Worm (Caenorhabditis elegans): Measurements from ENCODE around the gene fbxa-189.

- TF ChIP-seq rpc-1 (optimal IDR thresholded peaks at IDR 0.05) (no peak), rpc-1 (tag; optimal IDR thresholded peaks at IDR 0.05) (no peak), let-607 (tag; optimal IDR thresholded peaks at IDR 0.05) (no peak), atf-7 (tag; optimal IDR thresholded peaks at IDR 0.05) (no peak), unc-62 (GFP tag; optimal IDR thresholded peaks at IDR 0.05) (no peak), Y95B8A.8 (GFP tag; IDR thresholded peaks at IDR 0.05) (no peak), unc-130 (GFP tag; optimal IDR thresholded peaks at IDR 0.05) (no peak), F10E7.11 (tag; optimal IDR thresholded peaks at IDR 0.05) (no peak), mes-4 (tag; optimal IDR thresholded peaks at IDR 0.05) (no peak), ztf-3 (GFP tag; optimal IDR thresholded peaks at IDR 0.05) (no peak), bed-1 (GFP tag; IDR thresholded peaks at IDR 0.05) (no peak), repo-1 (tag; optimal IDR thresholded peaks at IDR 0.05) (no peak), gei-17 (GFP tag; optimal IDR thresholded peaks at IDR 0.05) (no peak), Y67H2A.10 (GFP tag; conservative IDR thresholded peaks at IDR 0.05) (no peak)
Observed at ce11 chrV:17347602-17348001, 2.6 kb downstream of the fbxa-189 start, which contains the start of gene skr-5.

All from whole organism, young adult.